Worm (Caenorhabditis elegans): ENCODE results near the gene pfd-1.

pfd-1 gene

ce11 chrIV:11149454-11150163 is at the start of gene pfd-1, which contains the start of gene F01G4.6:
pfd-1 (plus strand) TSS chrIV:11150113.
F01G4.6 (minus strand) TSS chrIV:11149504.
- TF ChIP-seq pax-3 (tag; optimal IDR thresholded peaks at IDR 0.05), result peak; percentile 91
- peak; percentile 97 for TF ChIP-seq nhr-71 (tag; optimal IDR thresholded peaks at IDR 0.05)
- peak; percentile 91 for TF ChIP-seq ceh-88 (GFP tag; IDR thresholded peaks at IDR 0.05)
- peak; percentile 37 for TF ChIP-seq aha-1 (tag; optimal IDR thresholded peaks at IDR 0.05)
- TF ChIP-seq efl-1 (optimal IDR thresholded peaks at IDR 0.05), result peak; percentile 89 to 92
- TF ChIP-seq efl-1 (GFP tag; optimal IDR thresholded peaks at IDR 0.05 in 1 of 2), result peak; percentile 81 to 98
- TF ChIP-seq dsc-1 (tag; optimal IDR thresholded peaks at IDR 0.05), result peak; percentile 98
- peak; percentile 80 for TF ChIP-seq snpc-4 (tag; optimal IDR thresholded peaks at IDR 0.05)
- TF ChIP-seq irx-1 (tag; optimal IDR thresholded peaks at IDR 0.05), result peak; percentile 81
- TF ChIP-seq skn-1 (tag; optimal IDR thresholded peaks at IDR 0.05), result peak; percentile 88
- peak; percentile 95 for TF ChIP-seq swsn-7 (tag; optimal IDR thresholded peaks at IDR 0.05)
- TF ChIP-seq nhr-28 (tag; optimal IDR thresholded peaks at IDR 0.05), result no peak
- peak; percentile 83 for TF ChIP-seq zip-4 (GFP tag; optimal IDR thresholded peaks at IDR 0.05)
- peak; percentile 97 for TF ChIP-seq zag-1 (tag; optimal IDR thresholded peaks at IDR 0.05)
- peak; percentile 88 for TF ChIP-seq ceh-8 (GFP tag; optimal IDR thresholded peaks at IDR 0.05)
- peak; percentile 23 to 94 (median 83) for TF ChIP-seq elt-3 (tag; optimal IDR thresholded peaks at IDR 0.05)
- TF ChIP-seq unc-130 (tag; optimal IDR thresholded peaks at IDR 0.05), result peak; percentile 99
- peak; percentile 92 for TF ChIP-seq mep-1 (tag; optimal IDR thresholded peaks at IDR 0.05)
- TF ChIP-seq rnt-1 (tag; optimal IDR thresholded peaks at IDR 0.05), result peak; percentile 93
- peak; percentile 83 for TF ChIP-seq vab-15 (tag; optimal IDR thresholded peaks at IDR 0.05)
- peak; percentile 96 for TF ChIP-seq lin-14 (GFP tag; optimal IDR thresholded peaks at IDR 0.05)
- peak; percentile 37 for TF ChIP-seq sup-37 (GFP tag; optimal IDR thresholded peaks at IDR 0.05)
- peak; percentile 93 for TF ChIP-seq lin-13 (GFP tag; optimal IDR thresholded peaks at IDR 0.05)
- no peak for TF ChIP-seq ces-1 (GFP tag; optimal IDR thresholded peaks at IDR 0.05)
- peak; percentile 83 for TF ChIP-seq C04F5.9 (tag; optimal IDR thresholded peaks at IDR 0.05)
- no peak for TF ChIP-seq tlp-1 (tag; optimal IDR thresholded peaks at IDR 0.05)
- TF ChIP-seq hpl-2 (GFP tag; optimal IDR thresholded peaks at IDR 0.05), result peak; percentile 51
- TF ChIP-seq blmp-1 (tag; optimal IDR thresholded peaks at IDR 0.05), result peak; percentile 88
- peak; percentile 84 for TF ChIP-seq grh-1 (GFP tag; IDR thresholded peaks at IDR 0.05)
- peak; percentile 95 for TF ChIP-seq fkh-8 (tag; optimal IDR thresholded peaks at IDR 0.05)
- TF ChIP-seq unc-30 (tag; optimal IDR thresholded peaks at IDR 0.05), result no peak
- TF ChIP-seq lir-3 (tag; optimal IDR thresholded peaks at IDR 0.05; ENCODE audit: poor library complexity), result peak; percentile 84
- no peak; the same call in 1 of the 2 replicates for TF ChIP-seq unc-98 (GFP tag; IDR thresholded peaks at IDR 0.05)
- TF ChIP-seq sptf-1 (tag; optimal IDR thresholded peaks at IDR 0.05), result no peak
- no peak for TF ChIP-seq alr-1 (tag; optimal IDR thresholded peaks at IDR 0.05; ENCODE audit: borderline replicate concordance)
- TF ChIP-seq lsy-2 (tag; optimal IDR thresholded peaks at IDR 0.05), result peak; percentile 99
- peak; percentile 46 for TF ChIP-seq ama-1 (optimal IDR thresholded peaks at IDR 0.05)
- no peak for TF ChIP-seq ceh-63 (GFP tag; optimal IDR thresholded peaks at IDR 0.05)
- peak; percentile 89 for TF ChIP-seq fkh-10 (GFP tag; optimal IDR thresholded peaks at IDR 0.05)
- peak; percentile 89 for TF ChIP-seq egl-13 (tag; optimal IDR thresholded peaks at IDR 0.05)
- TF ChIP-seq nhr-47 (tag; optimal IDR thresholded peaks at IDR 0.05), result peak; percentile 96
- peak; percentile 84 for TF ChIP-seq elt-2 (tag; optimal IDR thresholded peaks at IDR 0.05)
- no peak for TF ChIP-seq efl-3 (GFP tag; optimal IDR thresholded peaks at IDR 0.05)
- peak; percentile 100 for TF ChIP-seq nhr-19 (GFP tag; conservative IDR thresholded peaks at IDR 0.05)
- TF ChIP-seq nhr-85 (tag), result peak; percentile 96
- peak; percentile 97 for TF ChIP-seq nhr-20 (tag; optimal IDR thresholded peaks at IDR 0.05)
- peak in 1 of 2 experiments; percentile 81 for TF ChIP-seq ztf-11 (tag; optimal IDR thresholded peaks at IDR 0.05)
- TF ChIP-seq nhr-90 (tag; optimal IDR thresholded peaks at IDR 0.05; ENCODE audit: poor library complexity), result peak; percentile 92
- TF ChIP-seq hlh-4 (tag; optimal IDR thresholded peaks at IDR 0.05), result no peak
- no peak for TF ChIP-seq hlh-17 (GFP tag; optimal IDR thresholded peaks at IDR 0.05; ENCODE audit: borderline replicate concordance)
- peak; percentile 93 for TF ChIP-seq tbx-2 (tag; optimal IDR thresholded peaks at IDR 0.05)

Data from whole organism, L1 larva.